Worm (Caenorhabditis elegans) whole organism, midembryonic: ENCODE measurements around the gene ttr-20.

Source experiments
- cog-1 ChIP-seq: sonication (generic microtip); optimal IDR thresholded peaks from 2 replicates; lab custom pipeline; 2016; ENCODE audit warnings: missing genetic modification characterization, missing compliant biosample characterization
- flt-1 ChIP-seq: fragments of 200-800 bp; sonication (Bioruptor generic); IDR thresholded peaks from 2 replicates; pipeline ENCODE4 v1.3.6; 2022; ENCODE audit warnings: missing genetic modification characterization, missing compliant biosample characterization
- med-1 ChIP-seq: sonication (generic microtip); optimal IDR thresholded peaks from 2 replicates; lab custom pipeline; 2017; ENCODE audit warnings: missing genetic modification characterization, mild to moderate bottlenecking, missing compliant biosample characterization, antibody characterized with exemption, missing genetic modification reagents; ENCODE audit not compliant: insufficient read depth
- ref-1 ChIP-seq: fragments of 200-800 bp; sonication (Bioruptor generic); conservative IDR thresholded peaks from 2 replicates; pipeline ENCODE4 v1.3.6; 2022; ENCODE audit warnings: missing genetic modification reagents, missing genetic modification characterization, missing compliant biosample characterization
- ztf-23 ChIP-seq: fragments of 200-800 bp; sonication (Bioruptor generic); IDR thresholded peaks from 2 replicates; pipeline ENCODE4 v1.3.6; 2022; ENCODE audit warnings: missing genetic modification reagents, missing genetic modification characterization, missing compliant biosample characterization
- ztf-29 ChIP-seq: fragments of 200-800 bp; sonication (Bioruptor generic); IDR thresholded peaks from 2 replicates; pipeline ENCODE4 v1.3.6; 2022; ENCODE audit warnings: missing genetic modification reagents, missing genetic modification characterization, missing compliant biosample characterization

ce11 chrIV:4218276-4218675 is 28.3 kb upstream of the ttr-20 start:
- TF ChIP-seq med-1 (no peak), cog-1 (tag; lab: Kevin White, UChicago) (no peak), ref-1 (GFP tag; lab: Robert Waterston, UW) (no peak), flt-1 (GFP tag; lab: Robert Waterston, UW) (no peak), ztf-23 (no peak), ztf-29 (GFP tag; lab: Robert Waterston, UW) (no peak)
